Fruit fly (Drosophila melanogaster) whole organism, embryonic: ENCODE data around the gene CG13053.

Experiments
- ATbp ChIP-seq: fragments of 200-800 bp; sonication (Bioruptor generic); optimal IDR thresholded peaks from 2 replicates; lab custom pipeline; 2017; ENCODE audit warnings: missing biosample characterization, mild to moderate bottlenecking, missing genetic modification characterization, missing genetic modification reagents
- Antp ChIP-seq: fragments of 200-800 bp; sonication (Bioruptor generic); optimal IDR thresholded peaks from 3 replicates; lab custom pipeline; 2016; ENCODE audit warnings: missing biosample characterization, missing genetic modification characterization
- Blimp-1 ChIP-seq: fragments of 200-800 bp; sonication (Bioruptor generic); optimal IDR thresholded peaks from 3 replicates; lab custom pipeline; 2018; ENCODE audit warnings: missing biosample characterization, missing genetic modification characterization, mild to moderate bottlenecking, moderate library complexity, missing genetic modification reagents
- CG10209 ChIP-seq: fragments of 200-800 bp; sonication (Bioruptor generic); optimal IDR thresholded peaks from 3 replicates; lab custom pipeline; 2017; ENCODE audit warnings: missing biosample characterization, mild to moderate bottlenecking, missing genetic modification characterization, missing genetic modification reagents
- CG11247 ChIP-seq: fragments of 200-800 bp; sonication (Bioruptor generic); IDR thresholded peaks from 2 replicates; pipeline ENCODE4 v1.3.6; 2022; ENCODE audit warnings: missing biosample characterization, missing genetic modification characterization
- CG11696 ChIP-seq: fragments of 200-800 bp; sonication (Bioruptor generic); IDR thresholded peaks from 2 replicates; pipeline ENCODE4 v1.3.6; 2022; ENCODE audit warnings: missing biosample characterization, missing genetic modification characterization
- CG1233 ChIP-seq: fragments of 200-800 bp; sonication (Bioruptor generic); optimal IDR thresholded peaks from 4 replicates; lab custom pipeline; 2018; ENCODE audit warnings: missing biosample characterization, mild to moderate bottlenecking, missing genetic modification characterization
- CG12391 ChIP-seq: fragments of 200-800 bp; sonication (Bioruptor generic); optimal IDR thresholded peaks from 3 replicates; lab custom pipeline; 2018; ENCODE audit warnings: missing biosample characterization, mild to moderate bottlenecking, missing genetic modification characterization, moderate library complexity
- CG13287 ChIP-seq: fragments of 200-800 bp; sonication (Bioruptor generic); IDR thresholded peaks from 2 replicates; pipeline ENCODE4 v1.3.6; 2022; ENCODE audit warnings: missing biosample characterization, missing genetic modification characterization; ENCODE audit not compliant: partially characterized antibody
- CG13894 ChIP-seq: fragments of 200-800 bp; sonication (Bioruptor generic); optimal IDR thresholded peaks from 3 replicates; lab custom pipeline; 2018; ENCODE audit warnings: missing biosample characterization, mild to moderate bottlenecking, missing genetic modification characterization, moderate library complexity
- CG14710 ChIP-seq: fragments of 200-800 bp; sonication (Bioruptor generic); optimal IDR thresholded peaks from 3 replicates; lab custom pipeline; 2019; ENCODE audit warnings: missing biosample characterization, mild to moderate bottlenecking, missing genetic modification characterization, moderate library complexity
- CG14860 ChIP-seq: fragments of 200-800 bp; sonication (Bioruptor generic); IDR thresholded peaks from 3 replicates; pipeline ENCODE4 v1.3.6; 2022; ENCODE audit warnings: missing biosample characterization, missing genetic modification characterization; ENCODE audit not compliant: partially characterized antibody
- CG18764 ChIP-seq: fragments of 200-800 bp; sonication (Bioruptor generic); optimal IDR thresholded peaks from 3 replicates; lab custom pipeline; 2016; ENCODE audit warnings: missing biosample characterization, missing genetic modification characterization
- CG2120 ChIP-seq: fragments of 200-800 bp; sonication (Bioruptor generic); optimal IDR thresholded peaks from 3 replicates; lab custom pipeline; 2016; ENCODE audit warnings: missing biosample characterization, missing genetic modification characterization
- CG30020 ChIP-seq: fragments of 200-800 bp; optimal IDR thresholded peaks from 2 replicates; lab custom pipeline; 2019; ENCODE audit warnings: missing biosample characterization, mild to moderate bottlenecking, missing genetic modification characterization, moderate library complexity
- CG3407 ChIP-seq: fragments of 200-800 bp; sonication (Bioruptor generic); optimal IDR thresholded peaks from 2 replicates; lab custom pipeline; 2018; ENCODE audit warnings: missing biosample characterization, mild to moderate bottlenecking, missing genetic modification characterization
- CG34376 ChIP-seq: fragments of 200-800 bp; sonication (Bioruptor generic); optimal IDR thresholded peaks from 2 replicates; lab custom pipeline; 2018; ENCODE audit warnings: missing biosample characterization, mild to moderate bottlenecking, missing genetic modification characterization
- CG3838 ChIP-seq: fragments of 200-800 bp; sonication (Bioruptor generic); optimal IDR thresholded peaks from 3 replicates; lab custom pipeline; 2016; ENCODE audit warnings: missing biosample characterization, missing genetic modification characterization
- CG5953 ChIP-seq: fragments of 200-800 bp; sonication (Bioruptor generic); IDR thresholded peaks from 2 replicates; pipeline ENCODE4 v1.3.6; 2022; ENCODE audit warnings: missing biosample characterization, missing genetic modification characterization
- CG6683 ChIP-seq: fragments of 200-800 bp; sonication (Bioruptor generic); optimal IDR thresholded peaks from 2 replicates; lab custom pipeline; 2017; ENCODE audit warnings: missing biosample characterization, mild to moderate bottlenecking, missing genetic modification characterization, missing genetic modification reagents
- CG7372 ChIP-seq: fragments of 200-800 bp; sonication (Bioruptor generic); IDR thresholded peaks from 2 replicates; pipeline ENCODE4 v1.3.6; 2022; ENCODE audit warnings: missing biosample characterization, missing genetic modification characterization
- CG8290 ChIP-seq, 3 experiments: fragments of 200-800 bp; sonication (Bioruptor generic); optimal IDR thresholded peaks; 2 replicates each; lab custom pipeline; 2016 to 2019; ENCODE audit warnings: missing biosample characterization in 3 of 3, missing genetic modification characterization in 3 of 3, mild to moderate bottlenecking in 2 of 3, moderate library complexity in 1 of 3
- Doc2 ChIP-seq: fragments of 200-800 bp; sonication (Bioruptor generic); IDR thresholded peaks from 2 replicates; pipeline ENCODE4 v1.3.6; 2022; ENCODE audit warnings: missing biosample characterization, missing genetic modification characterization
- HHEX ChIP-seq: fragments of 200-800 bp; sonication (Bioruptor generic); optimal IDR thresholded peaks from 3 replicates; lab custom pipeline; 2017; ENCODE audit warnings: missing biosample characterization, mild to moderate bottlenecking, missing genetic modification characterization, missing genetic modification reagents
- HmgD ChIP-seq: fragments of 200-800 bp; sonication (Bioruptor generic); optimal IDR thresholded peaks from 3 replicates; lab custom pipeline; 2016; ENCODE audit warnings: missing biosample characterization, missing genetic modification characterization
- Jarid2 ChIP-seq: fragments of 200-800 bp; sonication (Bioruptor generic); optimal IDR thresholded peaks from 3 replicates; lab custom pipeline; 2017; ENCODE audit warnings: mild to moderate bottlenecking, missing biosample characterization, missing genetic modification reagents, missing genetic modification characterization
- Med ChIP-seq: fragments of 200-800 bp; sonication (Bioruptor generic); peaks from one replicate; lab custom pipeline; 2016; ENCODE audit warnings: missing biosample characterization, missing genetic modification characterization, mild to moderate bottlenecking, inconsistent platforms, moderate library complexity
- NC2β ChIP-seq: fragments of 200-800 bp; sonication (Bioruptor generic); optimal IDR thresholded peaks from 2 replicates; lab custom pipeline; 2016; ENCODE audit warnings: missing biosample characterization, missing genetic modification characterization
- Six4 ChIP-seq: fragments of 200-800 bp; sonication (Bioruptor generic); optimal IDR thresholded peaks from 2 replicates; lab custom pipeline; 2016; ENCODE audit warnings: missing biosample characterization, missing genetic modification characterization
- Sry-δ ChIP-seq: fragments of 200-800 bp; sonication (Bioruptor generic); optimal IDR thresholded peaks from 2 replicates; lab custom pipeline; 2016; ENCODE audit warnings: missing biosample characterization, missing genetic modification characterization
- bab2 ChIP-seq: fragments of 200-800 bp; sonication (Bioruptor generic); optimal IDR thresholded peaks from 2 replicates; lab custom pipeline; 2016; ENCODE audit warnings: missing biosample characterization, missing genetic modification characterization
- cad ChIP-seq: fragments of >200 bp; optimal IDR thresholded peaks from 2 replicates; lab custom pipeline; 2017; ENCODE audit warnings: missing biosample characterization, missing genetic modification characterization
- crol ChIP-seq: fragments of 200-800 bp; sonication (Bioruptor generic); IDR thresholded peaks from 2 replicates; pipeline ENCODE4 v1.3.6; 2022; ENCODE audit warnings: missing biosample characterization, missing genetic modification characterization
- dmrt11E ChIP-seq: fragments of 200-800 bp; sonication (Bioruptor generic); optimal IDR thresholded peaks from 3 replicates; lab custom pipeline; 2018; ENCODE audit warnings: missing biosample characterization, mild to moderate bottlenecking, missing genetic modification characterization, moderate library complexity
- dysf ChIP-seq: fragments of 200-800 bp; sonication (Bioruptor generic); IDR thresholded peaks from 3 replicates; pipeline ENCODE4 v1.3.6; 2022; ENCODE audit warnings: missing biosample characterization, missing genetic modification characterization
- nerfin-2 ChIP-seq: fragments of 200-800 bp; sonication (Bioruptor generic); IDR thresholded peaks from 2 replicates; pipeline ENCODE4 v1.3.6; 2022; ENCODE audit warnings: missing biosample characterization, missing genetic modification characterization; ENCODE audit not compliant: partially characterized antibody
- nmo ChIP-seq: fragments of 200-800 bp; sonication (Bioruptor generic); optimal IDR thresholded peaks from 2 replicates; lab custom pipeline; 2018; ENCODE audit warnings: missing biosample characterization, mild to moderate bottlenecking, missing genetic modification characterization, moderate library complexity
- prd ChIP-seq, 3 experiments: fragments of >200 bp in 2 of 3; fragments of 200-800 bp in 1 of 3; sonication (Bioruptor generic) in 1 of 3; optimal IDR thresholded peaks in 2 of 3; IDR thresholded peaks in 1 of 3; 2 replicates in 2 of 3; 3 replicates in 1 of 3; pipeline versions ENCODE4 v1.3.6 to Lab custom; 2017 to 2022; ENCODE audit warnings: missing biosample characterization in 1 of 3, missing genetic modification characterization in 1 of 3
- ranshi ChIP-seq: fragments of 200-800 bp; sonication (Bioruptor generic); IDR thresholded peaks from 2 replicates; pipeline ENCODE4 v1.3.6; 2022; ENCODE audit warnings: missing biosample characterization, missing genetic modification characterization
- rib ChIP-seq: fragments of 200-800 bp; sonication (Bioruptor generic); IDR thresholded peaks from 2 replicates; pipeline ENCODE4 v1.3.6; 2022; ENCODE audit warnings: missing biosample characterization, missing genetic modification characterization
- run ChIP-seq: fragments of 200-800 bp; sonication (Bioruptor generic); optimal IDR thresholded peaks from 3 replicates; lab custom pipeline; 2018; ENCODE audit warnings: missing biosample characterization, mild to moderate bottlenecking, missing genetic modification characterization
- sens ChIP-seq: fragments of 200-800 bp; sonication (Bioruptor generic); peaks from one replicate; lab custom pipeline; 2016; ENCODE audit warnings: missing biosample characterization, missing genetic modification characterization
- seq ChIP-seq: fragments of 200-800 bp; sonication (Bioruptor generic); IDR thresholded peaks from 2 replicates; pipeline ENCODE4 v1.3.6; 2022; ENCODE audit warnings: missing biosample characterization, missing genetic modification characterization
- sim ChIP-seq: fragments of 200-800 bp; sonication (Bioruptor generic); IDR thresholded peaks from 2 replicates; pipeline ENCODE4 v1.3.6; 2022; ENCODE audit warnings: missing biosample characterization, missing genetic modification characterization
- tx ChIP-seq: fragments of 200-800 bp; sonication (Bioruptor generic); optimal IDR thresholded peaks from 2 replicates; lab custom pipeline; 2016; ENCODE audit warnings: missing biosample characterization, missing genetic modification characterization
- unc-4 ChIP-seq: fragments of 200-800 bp; sonication (Bioruptor generic); IDR thresholded peaks from 2 replicates; pipeline ENCODE4 v1.3.6; 2022; ENCODE audit warnings: missing biosample characterization, missing genetic modification characterization; ENCODE audit not compliant: partially characterized antibody
- vfl ChIP-seq: fragments of 200-800 bp; sonication (Bioruptor generic); optimal IDR thresholded peaks from 2 replicates; lab custom pipeline; 2016; ENCODE audit warnings: missing biosample characterization, missing genetic modification characterization
- vnd ChIP-seq: fragments of 200-800 bp; sonication (Bioruptor generic); IDR thresholded peaks from 3 replicates; pipeline ENCODE4 v1.3.6; 2022; ENCODE audit warnings: missing biosample characterization, missing genetic modification characterization; ENCODE audit not compliant: partially characterized antibody
- zf30C ChIP-seq: fragments of 200-800 bp; sonication (Bioruptor generic); optimal IDR thresholded peaks from 3 replicates; lab custom pipeline; 2018; ENCODE audit warnings: missing biosample characterization, mild to moderate bottlenecking, missing genetic modification characterization

Gene CG13053

dm6 chr3L:16228659-16229205, 30.8 kb downstream of the CG13053 start, which contains the start of gene Tmx3 (continued):
- TF ChIP-seq CG14860 (GFP tag; lab: Robert Waterston, UW) (no peak), zf30C (GFP tag; lab: Kevin White, UChicago) (no peak), vnd (GFP tag; lab: Robert Waterston, UW) (no peak), CG10209 (GFP tag; lab: Kevin White, UChicago) (peak; percentile 90), CG3407 (GFP tag; lab: Kevin White, UChicago) (peak; percentile 71), ATbp (GFP tag; lab: Kevin White, UChicago) (peak; percentile 50), tx (peak; percentile 22), run (tag; lab: Kevin White, UChicago) (peak; percentile 30), CG6683 (peak; percentile 30), unc-4 (GFP tag; lab: Robert Waterston, UW) (no peak), CG11247 (GFP tag; lab: Robert Waterston, UW) (peak; percentile 95), seq (GFP tag; lab: Robert Waterston, UW) (peak; percentile 58), HmgD (GFP tag; lab: Kevin White, UChicago) (no peak), rib (GFP tag; lab: Robert Waterston, UW) (peak; percentile 92), CG7372 (peak; percentile 88), Blimp-1 (GFP tag; lab: Kevin White, UChicago) (peak; percentile 85), Doc2 (GFP tag; lab: Robert Waterston, UW) (no peak), CG13894 (tag; lab: Kevin White, UChicago) (no peak), prd (optimal IDR thresholded peaks at IDR 0.05; lab: Kevin White, UChicago) (no peak), prd (GFP tag; IDR thresholded peaks at IDR 0.05; lab: Robert Waterston, UW) (peak; percentile 96), Antp (GFP tag; lab: Kevin White, UChicago) (peak; percentile 65), Sry-δ (GFP tag; lab: Kevin White, UChicago) (peak; percentile 26), CG18764 (peak; percentile 53), CG11696 (GFP tag; lab: Robert Waterston, UW) (no peak), Jarid2 (GFP tag; lab: Kevin White, UChicago) (no peak), cad (GFP tag; lab: Kevin White, UChicago) (no peak), CG1233 (GFP tag; lab: Kevin White, UChicago) (peak; percentile 85), bab2 (GFP tag; lab: Kevin White, UChicago) (peak; percentile 66), CG3838 (GFP tag; lab: Kevin White, UChicago) (peak; percentile 70), sim (0 out of 2 replicates have a peak, but pooled peaks have one; percentile 50), vfl (GFP tag; lab: Kevin White, UChicago) (peak; percentile 49), dmrt11E (tag; lab: Kevin White, UChicago) (peak; percentile 89), NC2β (peak; percentile 18), CG13287 (GFP tag; lab: Robert Waterston, UW) (peak; percentile 17; the same call in 1 of the 2 replicates), CG8290 (GFP tag; optimal IDR thresholded peaks at IDR 0.05; lab: Kevin White, UChicago) (peak; percentile 83), CG8290 (tag; optimal IDR thresholded peaks at IDR 0.05; lab: Kevin White, UChicago) (peak in 1 of 2 experiments; percentile 19), Med (peak; percentile 94), CG2120 (peak; percentile 88), crol (GFP tag; lab: Robert Waterston, UW) (0 out of 2 replicates have a peak, but pooled peaks have one; percentile 20), CG14710 (tag; lab: Kevin White, UChicago) (peak; percentile 93), HHEX (GFP tag; lab: Kevin White, UChicago) (peak; percentile 77), CG12391 (tag; lab: Kevin White, UChicago) (peak; percentile 96), CG30020 (tag; lab: Kevin White, UChicago) (peak; percentile 76), nmo (GFP tag; lab: Kevin White, UChicago) (peak; percentile 96), nerfin-2 (no peak), dysf (GFP tag; lab: Robert Waterston, UW) (peak; percentile 92; the same call in 2 of the 3 replicates), CG5953 (GFP tag; lab: Robert Waterston, UW) (peak; percentile 84), ranshi (GFP tag; lab: Robert Waterston, UW) (peak; percentile 95), CG34376 (GFP tag; lab: Kevin White, UChicago) (no peak), sens (GFP tag; lab: Kevin White, UChicago) (peak; percentile 92), Six4 (GFP tag; lab: Kevin White, UChicago) (peak; percentile 75)
